Worm (Caenorhabditis elegans) whole organism, late embryonic: ENCODE results near the gene C34E10.10.

Experiments used
- ama-1 ChIP-seq: fragments of 150-350 bp; optimal IDR thresholded peaks from 2 replicates; lab custom pipeline; 2014
- ceh-18 ChIP-seq: sonication (generic microtip); optimal IDR thresholded peaks from 2 replicates; lab custom pipeline; 2016; ENCODE audit warnings: missing genetic modification characterization, missing compliant biosample characterization
- elt-2 ChIP-seq: sonication (generic microtip); optimal IDR thresholded peaks from 2 replicates; lab custom pipeline; 2016; ENCODE audit warnings: missing genetic modification reagents, missing genetic modification characterization, missing compliant biosample characterization
- fkh-6 ChIP-seq: sonication (generic microtip); optimal IDR thresholded peaks from 2 replicates; lab custom pipeline; 2016; ENCODE audit warnings: missing genetic modification characterization, missing compliant biosample characterization
- lim-6 ChIP-seq: sonication (generic microtip); optimal IDR thresholded peaks from 2 replicates; lab custom pipeline; 2016; ENCODE audit warnings: missing genetic modification characterization, missing compliant biosample characterization
- nfya-1 ChIP-seq: sonication (generic microtip); optimal IDR thresholded peaks from 2 replicates; lab custom pipeline; 2017; ENCODE audit warnings: missing genetic modification characterization, mild to moderate bottlenecking, missing compliant biosample characterization, antibody characterized with exemption, moderate library complexity
- nhr-11 ChIP-seq: fragments of 150-350 bp; optimal IDR thresholded peaks from 2 replicates; lab custom pipeline; 2014; ENCODE audit warnings: missing biosample characterization, missing genetic modification characterization
- pag-3 ChIP-seq: sonication (generic microtip); optimal IDR thresholded peaks from 2 replicates; lab custom pipeline; 2016; ENCODE audit warnings: missing compliant biosample characterization, missing genetic modification characterization, borderline replicate concordance
- pha-4 ChIP-seq: fragments of 150-350 bp; optimal IDR thresholded peaks from 2 replicates; lab custom pipeline; 2018; ENCODE audit warnings: missing biosample characterization, missing genetic modification reagents, missing genetic modification characterization
- ttx-3 ChIP-seq: sonication (generic microtip); optimal IDR thresholded peaks from 2 replicates; lab custom pipeline; 2016; ENCODE audit warnings: missing genetic modification reagents, missing genetic modification characterization, missing compliant biosample characterization
- unc-86 ChIP-seq: sonication (generic microtip); optimal IDR thresholded peaks from 2 replicates; lab custom pipeline; 2016; ENCODE audit warnings: missing genetic modification characterization, missing compliant biosample characterization
- ztf-16 ChIP-seq: sonication (generic microtip); optimal IDR thresholded peaks from 2 replicates; lab custom pipeline; 2017; ENCODE audit warnings: missing genetic modification characterization, missing compliant biosample characterization

- TF ChIP-seq nhr-11 (tag; lab: Kevin White, UChicago), result no peak
- no peak for TF ChIP-seq pha-4
- TF ChIP-seq ztf-16 (tag; lab: Kevin White, UChicago), result no peak
- no peak for TF ChIP-seq ttx-3 (tag; lab: Kevin White, UChicago)
- TF ChIP-seq fkh-6 (tag; lab: Kevin White, UChicago), result no peak
- TF ChIP-seq ceh-18 (tag; lab: Kevin White, UChicago), result no peak
- no peak for TF ChIP-seq pag-3 (tag; lab: Kevin White, UChicago)
- TF ChIP-seq unc-86 (tag; lab: Kevin White, UChicago), result no peak
- TF ChIP-seq nfya-1 (tag; lab: Kevin White, UChicago), result no peak
- no peak for TF ChIP-seq elt-2 (tag; lab: Kevin White, UChicago)
- no peak for TF ChIP-seq ama-1 (lab: Kevin White, UChicago)
- TF ChIP-seq lim-6 (tag; lab: Kevin White, UChicago), result no peak
Measured at ce11 chrIII:5185620-5186019, 42.1 kb downstream of the C34E10.10 start, which contains the start of gene pup-2.
